Worm (Caenorhabditis elegans): ENCODE results near the gene clec-170.

ce11 chrIV:1310337-1310736 lies 43.7 kb downstream of the clec-170 start:
- TF ChIP-seq unc-62 (GFP tag; optimal IDR thresholded peaks at IDR 0.05) (no peak), R02D3.7 (tag; optimal IDR thresholded peaks at IDR 0.05) (no peak), sma-3 (GFP tag; optimal IDR thresholded peaks at IDR 0.05) (no peak), sma-9 (GFP tag; optimal IDR thresholded peaks at IDR 0.05) (no peak), sma-9 (tag; optimal IDR thresholded peaks at IDR 0.05) (no peak), skn-1 (tag; optimal IDR thresholded peaks at IDR 0.05) (no peak), nhr-11 (tag; optimal IDR thresholded peaks at IDR 0.05) (no peak), zag-1 (tag; optimal IDR thresholded peaks at IDR 0.05) (no peak), nhr-23 (tag; optimal IDR thresholded peaks at IDR 0.05) (no peak)
